Fruit fly (Drosophila melanogaster): ENCODE data around the gene Brd.
A peak's percentile ranks its signal among the peaks of the same experiment; 100 is the strongest.

Gene Brd

DNA sequence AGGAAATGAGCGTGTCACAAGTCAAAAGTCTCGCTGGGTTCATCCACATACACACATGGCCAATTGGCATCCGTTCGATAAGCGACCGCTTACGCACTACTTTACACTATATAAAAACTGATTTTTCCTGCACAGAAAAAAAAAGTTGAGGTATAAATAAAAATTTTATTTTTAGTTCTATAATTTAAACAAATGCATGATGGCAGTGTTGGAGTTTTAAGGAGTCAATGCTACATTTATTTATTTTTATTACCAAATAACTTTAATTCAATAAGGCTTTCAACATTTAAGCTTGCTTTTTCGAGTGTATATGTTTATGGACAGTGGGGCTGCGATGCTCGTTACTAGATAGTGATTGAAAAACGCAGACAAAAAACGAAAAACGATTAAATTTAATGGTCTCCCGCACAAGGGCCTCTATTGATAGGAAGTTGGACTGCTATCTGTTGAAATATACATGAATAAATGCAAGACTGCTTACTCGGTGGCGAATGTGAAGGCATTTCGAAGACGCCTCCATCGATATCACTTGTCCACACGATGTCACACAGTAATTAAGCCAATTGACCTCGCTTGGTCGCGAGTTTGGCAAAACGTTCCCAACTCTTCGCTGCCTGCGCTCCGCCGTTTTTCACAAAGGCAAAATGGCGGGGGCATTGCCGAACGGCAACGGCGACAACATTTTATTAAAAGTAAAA, 39.3 kb downstream of the Brd start (continued):
- TF ChIP-seq CG17612 (GFP tag; IDR thresholded peaks at IDR 0.05) = peak; percentile 16; the same call in 1 of the 2 replicates
- no peak for TF ChIP-seq CG7786 (GFP tag; optimal IDR thresholded peaks at IDR 0.05)
- peak; percentile 30 for TF ChIP-seq CG6854 (GFP tag; optimal IDR thresholded peaks at IDR 0.05)
- no peak for TF ChIP-seq tll (GFP tag; optimal IDR thresholded peaks at IDR 0.05)
- TF ChIP-seq bbx (GFP tag; IDR thresholded peaks at IDR 0.05; ENCODE audit: partially characterized antibody) = no peak
- TF ChIP-seq Hr39 (optimal IDR thresholded peaks at IDR 0.05) = no peak
- TF ChIP-seq CG14014 (GFP tag; IDR thresholded peaks at IDR 0.05) = peak; percentile 58; the same call in 1 of the 2 replicates
- TF ChIP-seq slbo (GFP tag; IDR thresholded peaks at IDR 0.05) = peak; percentile 76
- peak; percentile 74 for TF ChIP-seq Meics (GFP tag; optimal IDR thresholded peaks at IDR 0.05)
- TF ChIP-seq ewg (GFP tag; optimal IDR thresholded peaks at IDR 0.05) = peak; percentile 32
- TF ChIP-seq pb (GFP tag; optimal IDR thresholded peaks at IDR 0.05) = no peak
- TF ChIP-seq ATbp (GFP tag; optimal IDR thresholded peaks at IDR 0.05) = peak; percentile 72
- TF ChIP-seq CG11696 (GFP tag; IDR thresholded peaks at IDR 0.05) = peak; percentile 47; the same call in 1 of the 2 replicates
- TF ChIP-seq CG1024 (GFP tag; IDR thresholded peaks at IDR 0.05) = peak; percentile 49; the same call in 1 of the 2 replicates
- TF ChIP-seq sd (tag; optimal IDR thresholded peaks at IDR 0.05) = peak; percentile 39
- TF ChIP-seq mam (GFP tag; optimal IDR thresholded peaks at IDR 0.05) = peak; percentile 5
- no peak for TF ChIP-seq amos (GFP tag; IDR thresholded peaks at IDR 0.05; ENCODE audit: partially characterized antibody)
- TF ChIP-seq CG31224 (GFP tag; IDR thresholded peaks at IDR 0.05) = 0 out of 2 replicates have a peak, but pooled peaks have one; percentile 25
- no peak for TF ChIP-seq CG13894 (tag; optimal IDR thresholded peaks at IDR 0.05)
- TF ChIP-seq cad (GFP tag; optimal IDR thresholded peaks at IDR 0.05) = no peak
- no peak for TF ChIP-seq unc-4 (GFP tag; IDR thresholded peaks at IDR 0.05; ENCODE audit: partially characterized antibody)
- TF ChIP-seq Aef1 (GFP tag; IDR thresholded peaks at IDR 0.05) = peak; percentile 52
- TF ChIP-seq CG5953 (GFP tag; IDR thresholded peaks at IDR 0.05) = 0 out of 2 replicates have a peak, but pooled peaks have one; percentile 50
- no peak for TF ChIP-seq Sin3A (optimal IDR thresholded peaks at IDR 0.05)
- TF ChIP-seq Nf-YB (GFP tag; optimal IDR thresholded peaks at IDR 0.05) = peak; percentile 55
- TF ChIP-seq pho (GFP tag; optimal IDR thresholded peaks at IDR 0.05) = no peak
- peak; percentile 75 for TF ChIP-seq CG17328 (GFP tag; IDR thresholded peaks at IDR 0.05)
- peak; percentile 9; the same call in 1 of the 2 replicates for TF ChIP-seq CG43689 (GFP tag; IDR thresholded peaks at IDR 0.05)
- peak; percentile 82 for TF ChIP-seq Med (GFP tag)
- no peak for TF ChIP-seq Opbp (GFP tag; IDR thresholded peaks at IDR 0.05; ENCODE audit: partially characterized antibody)
- TF ChIP-seq jing (GFP tag; optimal IDR thresholded peaks at IDR 0.05) = peak; percentile 40
- no peak for TF ChIP-seq crol (GFP tag; IDR thresholded peaks at IDR 0.05)
- TF ChIP-seq Fer2 (tag; optimal IDR thresholded peaks at IDR 0.05) = peak; percentile 53
- no peak for TF ChIP-seq CG31365 (tag; optimal IDR thresholded peaks at IDR 0.05)
- no peak for TF ChIP-seq CG2129 (GFP tag; IDR thresholded peaks at IDR 0.05; ENCODE audit: partially characterized antibody)
- TF ChIP-seq CG15514 (GFP tag; optimal IDR thresholded peaks at IDR 0.05) = peak; percentile 38
- TF ChIP-seq salm (tag; optimal IDR thresholded peaks at IDR 0.05) = peak; percentile 74
- TF ChIP-seq CG30020 (tag; optimal IDR thresholded peaks at IDR 0.05) = peak; percentile 4
- 0 out of 3 replicates have a peak, but pooled peaks have one; percentile 35 for TF ChIP-seq H15 (GFP tag; IDR thresholded peaks at IDR 0.05)
- TF ChIP-seq CG12155 (GFP tag; optimal IDR thresholded peaks at IDR 0.05) = peak; percentile 63
- TF ChIP-seq Hr3 (GFP tag; optimal IDR thresholded peaks at IDR 0.05) = peak; percentile 55
- peak; percentile 86 for TF ChIP-seq CG18262 (tag; optimal IDR thresholded peaks at IDR 0.05)
- peak; percentile 39; the same call in 1 of the 2 replicates for TF ChIP-seq CG14667 (GFP tag; IDR thresholded peaks at IDR 0.05)
- TF ChIP-seq fd64A (GFP tag; optimal IDR thresholded peaks at IDR 0.05) = no peak
- peak; percentile 44 for TF ChIP-seq Hsf (GFP tag; optimal IDR thresholded peaks at IDR 0.05)
- no peak for TF ChIP-seq Neu2 (GFP tag; optimal IDR thresholded peaks at IDR 0.05; ENCODE audit: borderline replicate concordance)
- TF ChIP-seq CG11085 (GFP tag; IDR thresholded peaks at IDR 0.05) = 0 out of 2 replicates have a peak, but pooled peaks have one; percentile 33
- TF ChIP-seq CG8089 (GFP tag; optimal IDR thresholded peaks at IDR 0.05) = no peak
- TF ChIP-seq CG4820 (GFP tag; optimal IDR thresholded peaks at IDR 0.05) = peak; percentile 75
